Fruit fly (Drosophila melanogaster): ENCODE results near the gene CG32436.

Gene CG32436

dm6 chr3L:21359879-21360278 lies 16.0 kb downstream of the CG32436 start, which contains the start of gene CG32440:
Gene CG32440 (plus strand): TSS chr3L:21360179.
- TF ChIP-seq N (GFP tag; optimal IDR thresholded peaks at IDR 0.05) (peak; percentile 1), psq (GFP tag; optimal IDR thresholded peaks at IDR 0.05) (no peak), Myc (optimal IDR thresholded peaks at IDR 0.05) (peak; percentile 29)

dm6 chr3L:21363926-21364537 lies 20.2 kb downstream of the CG32436 start:
- no peak for TF ChIP-seq Jra (GFP tag; optimal IDR thresholded peaks at IDR 0.05)
- no peak for TF ChIP-seq pan (optimal IDR thresholded peaks at IDR 0.05)
- no peak for TF ChIP-seq sv (GFP tag; optimal IDR thresholded peaks at IDR 0.05)
- TF ChIP-seq lola (GFP tag; optimal IDR thresholded peaks at IDR 0.05) = no peak
- TF ChIP-seq Abd-B (GFP tag; optimal IDR thresholded peaks at IDR 0.05) = no peak
- no peak for TF ChIP-seq CG32264 (GFP tag; optimal IDR thresholded peaks at IDR 0.05)
- TF ChIP-seq foxo (GFP tag; optimal IDR thresholded peaks at IDR 0.05) = no peak
- no peak for TF ChIP-seq sage (GFP tag; optimal IDR thresholded peaks at IDR 0.05)
- no peak for TF ChIP-seq ey (GFP tag; optimal IDR thresholded peaks at IDR 0.05)

dm6 chr3L:21371230-21371629 lies 27.4 kb downstream of the CG32436 start:
- no peak for TF ChIP-seq psq (GFP tag; optimal IDR thresholded peaks at IDR 0.05)

- TF ChIP-seq foxo (GFP tag; optimal IDR thresholded peaks at IDR 0.05) (no peak), sage (GFP tag; optimal IDR thresholded peaks at IDR 0.05) (no peak), Mio (GFP tag; optimal IDR thresholded peaks at IDR 0.05) (no peak), brk (GFP tag; optimal IDR thresholded peaks at IDR 0.05) (no peak)
These were observed 36.3 kb downstream of the CG32436 start for dm6 chr3L:21380126-21380525.

- TF ChIP-seq Mio (GFP tag; optimal IDR thresholded peaks at IDR 0.05) (no peak), CG9705 (GFP tag; optimal IDR thresholded peaks at IDR 0.05) (no peak), Myc (optimal IDR thresholded peaks at IDR 0.05) (no peak), Hnf4 (GFP tag; optimal IDR thresholded peaks at IDR 0.05) (no peak), h (GFP tag; optimal IDR thresholded peaks at IDR 0.05) (no peak), CG32264 (GFP tag; optimal IDR thresholded peaks at IDR 0.05) (no peak), rgr (GFP tag; optimal IDR thresholded peaks at IDR 0.05) (no peak), ey (GFP tag; optimal IDR thresholded peaks at IDR 0.05) (no peak), dmrt93B (GFP tag; optimal IDR thresholded peaks at IDR 0.05) (no peak), sage (GFP tag; optimal IDR thresholded peaks at IDR 0.05) (no peak), lola (GFP tag; optimal IDR thresholded peaks at IDR 0.05) (no peak), Vsx2 (GFP tag; optimal IDR thresholded peaks at IDR 0.05; ENCODE audit: partially characterized antibody) (no peak), Jra (GFP tag; optimal IDR thresholded peaks at IDR 0.05) (no peak), jim (GFP tag; optimal IDR thresholded peaks at IDR 0.05) (no peak), Hr78 (GFP tag; optimal IDR thresholded peaks at IDR 0.05) (no peak), Sp1 (GFP tag; optimal IDR thresholded peaks at IDR 0.05) (no peak), Rel (GFP tag; optimal IDR thresholded peaks at IDR 0.05) (no peak), Rel (tag; optimal IDR thresholded peaks at IDR 0.05) (no peak)
These were observed 36.8 kb downstream of the CG32436 start for dm6 chr3L:21380581-21381175.

- no peak for TF ChIP-seq tai (GFP tag; optimal IDR thresholded peaks at IDR 0.05)
- peak; percentile 47 for TF ChIP-seq Dif (GFP tag; optimal IDR thresholded peaks at IDR 0.05; ENCODE audit: partially characterized antibody)
- TF ChIP-seq dl (GFP tag; optimal IDR thresholded peaks at IDR 0.05; ENCODE audit: insufficient read depth in 1 of 2, partially characterized antibody in 2 of 2) = peak; percentile 40 to 54
These were observed 37.9 kb downstream of the CG32436 start for dm6 chr3L:21381746-21382145.

- TF ChIP-seq pan (optimal IDR thresholded peaks at IDR 0.05) (no peak), dl (GFP tag; optimal IDR thresholded peaks at IDR 0.05; ENCODE audit: insufficient read depth in 1 of 2, partially characterized antibody in 2 of 2) (peak; percentile 6 to 8), tai (GFP tag; optimal IDR thresholded peaks at IDR 0.05) (no peak), HLH106 (tag; optimal IDR thresholded peaks at IDR 0.05) (peak; percentile 84), rgr (GFP tag; optimal IDR thresholded peaks at IDR 0.05) (peak; percentile 83), dmrt93B (GFP tag; optimal IDR thresholded peaks at IDR 0.05) (peak; percentile 72), Dif (GFP tag; optimal IDR thresholded peaks at IDR 0.05; ENCODE audit: partially characterized antibody) (peak; percentile 67), br (GFP tag; optimal IDR thresholded peaks at IDR 0.05) (peak; percentile 29), sage (GFP tag; optimal IDR thresholded peaks at IDR 0.05) (no peak), usp (GFP tag; optimal IDR thresholded peaks at IDR 0.05) (no peak), Hr78 (GFP tag; optimal IDR thresholded peaks at IDR 0.05) (no peak), jim (GFP tag; optimal IDR thresholded peaks at IDR 0.05) (no peak), N (GFP tag; optimal IDR thresholded peaks at IDR 0.05) (no peak), fru (GFP tag; optimal IDR thresholded peaks at IDR 0.05) (peak; percentile 71), CG32264 (GFP tag; optimal IDR thresholded peaks at IDR 0.05) (peak; percentile 6), Abd-B (GFP tag; optimal IDR thresholded peaks at IDR 0.05) (no peak), OdsH (GFP tag; optimal IDR thresholded peaks at IDR 0.05) (peak; percentile 81), CrebA (GFP tag; optimal IDR thresholded peaks at IDR 0.05; ENCODE audit: borderline replicate concordance) (no peak), foxo (GFP tag; optimal IDR thresholded peaks at IDR 0.05) (peak in 1 of 2 experiments; percentile 86), lola (GFP tag; optimal IDR thresholded peaks at IDR 0.05) (no peak), Hnf4 (GFP tag; optimal IDR thresholded peaks at IDR 0.05) (peak; percentile 68), ey (GFP tag; optimal IDR thresholded peaks at IDR 0.05) (peak; percentile 66), psq (GFP tag; optimal IDR thresholded peaks at IDR 0.05) (peak; percentile 86), Jra (GFP tag; optimal IDR thresholded peaks at IDR 0.05) (peak; percentile 8)
These were observed 38.4 kb downstream of the CG32436 start, which contains the start of gene rgn for dm6 chr3L:21382158-21382610. Gene rgn (plus strand): TSS chr3L:21382501.

All from whole organism, wandering third instar larva.